Worm (Caenorhabditis elegans) whole organism, young adult: ENCODE measurements around the gene lnkn-1.
A peak's percentile ranks its signal among the peaks of the same experiment; 100 is the strongest.

Source experiments
- B0019.2 ChIP-seq: fragments of 200-800 bp; sonication (Bioruptor generic); conservative IDR thresholded peaks from 2 replicates; pipeline ENCODE4 v1.3.6; 2022; ENCODE audit warnings: missing genetic modification reagents, missing genetic modification characterization, missing compliant biosample characterization
- D2030.7 ChIP-seq: fragments of 200-800 bp; sonication (Bioruptor generic); IDR thresholded peaks from 2 replicates; pipeline ENCODE4 v1.3.6; 2022; ENCODE audit warnings: missing genetic modification reagents, missing genetic modification characterization, missing compliant biosample characterization
- F33H1.4 ChIP-seq: fragments of 200-800 bp; sonication (Bioruptor generic); IDR thresholded peaks from 2 replicates; pipeline ENCODE4 v1.3.6; 2022; ENCODE audit warnings: missing genetic modification reagents, missing genetic modification characterization, missing compliant biosample characterization
- F52B5.7 ChIP-seq: sonication (generic microtip); optimal IDR thresholded peaks from 2 replicates; lab custom pipeline; 2016; ENCODE audit warnings: mild to moderate bottlenecking, missing genetic modification characterization, missing compliant biosample characterization
- F57C9.4 ChIP-seq: sonication (generic microtip); optimal IDR thresholded peaks from 2 replicates; lab custom pipeline; 2017; ENCODE audit warnings: mild to moderate bottlenecking, missing genetic modification characterization, missing compliant biosample characterization
- Y53F4B.3 ChIP-seq: fragments of 200-800 bp; sonication (Bioruptor generic); IDR thresholded peaks from 2 replicates; pipeline ENCODE4 v1.3.6; 2022; ENCODE audit warnings: missing genetic modification reagents, missing genetic modification characterization, missing compliant biosample characterization
- Y53G8AR.9 ChIP-seq: fragments of 200-800 bp; sonication (Bioruptor generic); conservative IDR thresholded peaks from 2 replicates; pipeline ENCODE4 v1.3.6; 2022; ENCODE audit warnings: missing genetic modification reagents, missing genetic modification characterization, missing compliant biosample characterization
- Y79H2A.3 ChIP-seq: fragments of 200-800 bp; sonication (Bioruptor generic); conservative IDR thresholded peaks from 2 replicates; pipeline ENCODE4 v1.3.6; 2022; ENCODE audit warnings: missing genetic modification reagents, missing genetic modification characterization, missing compliant biosample characterization
- aptf-2 ChIP-seq: fragments of 200-800 bp; sonication (Bioruptor generic); conservative IDR thresholded peaks from 2 replicates; pipeline ENCODE4 v1.3.6; 2022; ENCODE audit warnings: missing genetic modification reagents, missing genetic modification characterization, missing compliant biosample characterization
- aptf-3 ChIP-seq: fragments of 200-800 bp; sonication (Bioruptor generic); IDR thresholded peaks from 2 replicates; pipeline ENCODE4 v1.3.6; 2022; ENCODE audit warnings: missing genetic modification characterization, missing compliant biosample characterization
- attf-6 ChIP-seq: fragments of 200-800 bp; sonication (Bioruptor generic); IDR thresholded peaks from 2 replicates; pipeline ENCODE4 v1.3.6; 2022; ENCODE audit warnings: missing genetic modification reagents, missing genetic modification characterization, missing compliant biosample characterization
- bed-2 ChIP-seq: fragments of 200-800 bp; sonication (Bioruptor generic); IDR thresholded peaks from 2 replicates; pipeline ENCODE4 v1.3.6; 2022; ENCODE audit warnings: missing genetic modification reagents, missing genetic modification characterization, missing compliant biosample characterization
- cebp-1 ChIP-seq, 2 experiments: fragments of 200-800 bp in 1 of 2; sonication (Bioruptor generic) in 1 of 2; sonication (generic microtip) in 1 of 2; IDR thresholded peaks in 1 of 2; optimal IDR thresholded peaks in 1 of 2; 2 replicates each; pipeline versions ENCODE4 v1.3.6 to Lab custom; 2017 to 2022; ENCODE audit warnings: missing compliant biosample characterization in 2 of 2, missing genetic modification characterization in 2 of 2, mild to moderate bottlenecking in 1 of 2, missing genetic modification reagents in 1 of 2, moderate library complexity in 1 of 2
- ceh-27 ChIP-seq: fragments of 200-800 bp; sonication (Bioruptor generic); optimal IDR thresholded peaks from 2 replicates; lab custom pipeline; 2018; ENCODE audit warnings: mild to moderate bottlenecking, missing genetic modification characterization, moderate library complexity, missing compliant biosample characterization
- ceh-40 ChIP-seq: fragments of 200-800 bp; sonication (Bioruptor generic); IDR thresholded peaks from 2 replicates; pipeline ENCODE4 v1.3.6; 2022; ENCODE audit warnings: missing genetic modification characterization, missing compliant biosample characterization
- ceh-91 ChIP-seq: fragments of 200-800 bp; sonication (Bioruptor generic); IDR thresholded peaks from 2 replicates; pipeline ENCODE4 v1.3.6; 2022; ENCODE audit warnings: missing genetic modification reagents, missing genetic modification characterization, missing compliant biosample characterization
- dox-1 ChIP-seq: fragments of 200-800 bp; sonication (Bioruptor generic); IDR thresholded peaks from 2 replicates; pipeline ENCODE4 v1.3.6; 2022; ENCODE audit warnings: missing genetic modification reagents, missing genetic modification characterization, missing compliant biosample characterization
- egl-18 ChIP-seq: fragments of 200-800 bp; sonication (Bioruptor generic); IDR thresholded peaks from 2 replicates; pipeline ENCODE4 v1.3.6; 2022; ENCODE audit warnings: missing genetic modification reagents, missing genetic modification characterization, missing compliant biosample characterization
- hmg-1.2 ChIP-seq: fragments of 200-800 bp; sonication (Bioruptor generic); IDR thresholded peaks from 2 replicates; pipeline ENCODE4 v1.3.6; 2022; ENCODE audit warnings: missing genetic modification reagents, missing genetic modification characterization, missing compliant biosample characterization
- hmg-20 ChIP-seq: fragments of 200-800 bp; sonication (Bioruptor generic); IDR thresholded peaks from 2 replicates; pipeline ENCODE4 v1.3.6; 2022; ENCODE audit warnings: missing genetic modification reagents, missing genetic modification characterization, missing compliant biosample characterization
- hrde-1 ChIP-seq: sonication (generic microtip); optimal IDR thresholded peaks from 2 replicates; lab custom pipeline; 2016; ENCODE audit warnings: missing genetic modification characterization, mild to moderate bottlenecking, missing compliant biosample characterization, moderate library complexity, missing genotype, missing genetic modification reagents, borderline replicate concordance
- hsf-1 ChIP-seq: fragments of 200-800 bp; sonication (Bioruptor generic); IDR thresholded peaks from 2 replicates; pipeline ENCODE4 v1.3.6; 2022; ENCODE audit warnings: missing genetic modification reagents, missing genetic modification characterization, missing compliant biosample characterization
- let-607 ChIP-seq, 2 experiments: fragments of 200-800 bp in 1 of 2; sonication (Bioruptor generic) in 1 of 2; sonication (generic microtip) in 1 of 2; optimal IDR thresholded peaks; 2 replicates each; lab custom pipeline; 2016 to 2018; ENCODE audit warnings: mild to moderate bottlenecking in 2 of 2, missing compliant biosample characterization in 2 of 2, missing genetic modification characterization in 2 of 2, moderate library complexity in 2 of 2, missing genotype in 1 of 2
- lin-35 ChIP-seq, 3 experiments: fragments of 150-350 bp in 2 of 3; sonication (generic microtip) in 1 of 3; optimal IDR thresholded peaks; 2 replicates each; lab custom pipeline; 2014 to 2018; ENCODE audit warnings: missing biosample characterization in 3 of 3, missing genetic modification characterization in 3 of 3, missing genetic modification reagents in 3 of 3
- lin-40 ChIP-seq: sonication (generic microtip); optimal IDR thresholded peaks from 2 replicates; lab custom pipeline; 2016; ENCODE audit warnings: missing genetic modification characterization, mild to moderate bottlenecking, missing compliant biosample characterization, missing genotype, missing genetic modification reagents
- madf-10 ChIP-seq: sonication (generic microtip); optimal IDR thresholded peaks from 2 replicates; lab custom pipeline; 2016; ENCODE audit warnings: mild to moderate bottlenecking, missing genetic modification characterization, missing compliant biosample characterization
- madf-6 ChIP-seq: fragments of 200-800 bp; sonication (Bioruptor generic); IDR thresholded peaks from 2 replicates; pipeline ENCODE4 v1.3.6; 2022; ENCODE audit warnings: missing genetic modification reagents, missing genetic modification characterization, missing compliant biosample characterization
- madf-8 ChIP-seq: fragments of 200-800 bp; sonication (Bioruptor generic); conservative IDR thresholded peaks from 2 replicates; pipeline ENCODE4 v1.3.6; 2022; ENCODE audit warnings: missing genetic modification reagents, missing genetic modification characterization, missing compliant biosample characterization
- mcd-1 ChIP-seq: fragments of 200-800 bp; sonication (Bioruptor generic); IDR thresholded peaks from 2 replicates; pipeline ENCODE4 v1.3.6; 2022; ENCODE audit warnings: missing genetic modification reagents, missing genetic modification characterization, missing compliant biosample characterization
- nfyb-1 ChIP-seq: fragments of 200-800 bp; sonication (Bioruptor generic); IDR thresholded peaks from 2 replicates; pipeline ENCODE4 v1.3.6; 2022; ENCODE audit warnings: missing genetic modification reagents, missing genetic modification characterization, missing compliant biosample characterization
- nhr-120 ChIP-seq: fragments of 200-800 bp; sonication (Bioruptor generic); IDR thresholded peaks from 2 replicates; pipeline ENCODE4 v1.3.6; 2022; ENCODE audit warnings: missing genetic modification characterization, missing compliant biosample characterization
- nhr-80 ChIP-seq: sonication (generic microtip); optimal IDR thresholded peaks from 2 replicates; lab custom pipeline; 2016; ENCODE audit warnings: missing genetic modification characterization, missing compliant biosample characterization
- nhr-90 ChIP-seq: sonication (generic microtip); optimal IDR thresholded peaks from 2 replicates; lab custom pipeline; 2016; ENCODE audit warnings: missing genotype, mild to moderate bottlenecking, missing genetic modification characterization, missing compliant biosample characterization
- rcor-1 ChIP-seq: fragments of 200-800 bp; sonication (Bioruptor generic); IDR thresholded peaks from 2 replicates; pipeline ENCODE4 v1.3.6; 2022; ENCODE audit warnings: missing genetic modification reagents, missing genetic modification characterization, missing compliant biosample characterization
- snpc-3.4 ChIP-seq: sonication (generic microtip); optimal IDR thresholded peaks from 2 replicates; lab custom pipeline; 2017; ENCODE audit warnings: missing genetic modification characterization, mild to moderate bottlenecking, missing compliant biosample characterization, antibody characterized with exemption, moderate library complexity, missing genotype, missing genetic modification reagents
- tlf-1 ChIP-seq: fragments of 200-800 bp; sonication (Bioruptor generic); optimal IDR thresholded peaks from 2 replicates; lab custom pipeline; 2018; ENCODE audit warnings: mild to moderate bottlenecking, missing genetic modification characterization, missing compliant biosample characterization
- xnd-1 ChIP-seq: sonication (generic microtip); optimal IDR thresholded peaks from 2 replicates; lab custom pipeline; 2016; ENCODE audit warnings: missing genotype, missing genetic modification reagents, missing genetic modification characterization, missing compliant biosample characterization
- ztf-18 ChIP-seq: sonication (generic microtip); optimal IDR thresholded peaks from 2 replicates; lab custom pipeline; 2016; ENCODE audit warnings: missing genotype, mild to moderate bottlenecking, missing genetic modification characterization, missing compliant biosample characterization
- ztf-22 ChIP-seq: fragments of 200-800 bp; sonication (Bioruptor generic); optimal IDR thresholded peaks from 2 replicates; lab custom pipeline; 2018; ENCODE audit warnings: mild to moderate bottlenecking, missing genetic modification characterization, moderate library complexity, missing compliant biosample characterization
- ztf-25 ChIP-seq: fragments of 200-800 bp; sonication (Bioruptor generic); IDR thresholded peaks from 2 replicates; pipeline ENCODE4 v1.3.6; 2022; ENCODE audit warnings: missing genetic modification reagents, missing genetic modification characterization, missing compliant biosample characterization
- ztf-26 ChIP-seq: sonication (generic microtip); optimal IDR thresholded peaks from 2 replicates; lab custom pipeline; 2017; ENCODE audit warnings: missing genetic modification characterization, missing compliant biosample characterization
- ztf-28 ChIP-seq: fragments of 200-800 bp; sonication (Bioruptor generic); IDR thresholded peaks from 2 replicates; pipeline ENCODE4 v1.3.6; 2022; ENCODE audit warnings: missing genetic modification reagents, missing genetic modification characterization, missing compliant biosample characterization

The lnkn-1 gene

ce11 chrIII:8858482-8858881 lies 31.5 kb upstream of the lnkn-1 start:
- TF ChIP-seq nhr-80: peak; percentile 62
- no peak for TF ChIP-seq F52B5.7 (tag; lab: Kevin White, UChicago)

ce11 chrIII:8860741-8861140 lies 29.3 kb upstream of the lnkn-1 start:
- 0 out of 2 replicates have a peak, but pooled peaks have one; percentile 26 for TF ChIP-seq nfyb-1 (GFP tag; lab: Robert Waterston, UW)
- peak; percentile 47; the same call in 1 of the 2 replicates for TF ChIP-seq Y53G8AR.9 (GFP tag; lab: Robert Waterston, UW)
- TF ChIP-seq madf-8 (GFP tag; lab: Robert Waterston, UW): 0 out of 2 replicates have a peak, but pooled peaks have one; percentile 48
- 0 out of 2 replicates have a peak, but pooled peaks have one; percentile 65 for TF ChIP-seq aptf-3
- TF ChIP-seq Y79H2A.3 (GFP tag; lab: Robert Waterston, UW): peak; percentile 94
- TF ChIP-seq mcd-1 (GFP tag; lab: Robert Waterston, UW): 0 out of 2 replicates have a peak, but pooled peaks have one; percentile 7
- TF ChIP-seq D2030.7 (GFP tag; lab: Robert Waterston, UW): 0 out of 2 replicates have a peak, but pooled peaks have one; percentile 26
- TF ChIP-seq ceh-91 (GFP tag; lab: Robert Waterston, UW): 0 out of 2 replicates have a peak, but pooled peaks have one; percentile 30
- TF ChIP-seq Y53F4B.3 (GFP tag; lab: Robert Waterston, UW): peak; percentile 35; the same call in 1 of the 2 replicates
- TF ChIP-seq B0019.2: peak; percentile 29; the same call in 1 of the 2 replicates
- TF ChIP-seq rcor-1: peak; percentile 27; the same call in 1 of the 2 replicates
- TF ChIP-seq ztf-25 (GFP tag; lab: Robert Waterston, UW): 0 out of 2 replicates have a peak, but pooled peaks have one; percentile 57
- peak; percentile 50; the same call in 1 of the 2 replicates for TF ChIP-seq attf-6 (GFP tag; lab: Robert Waterston, UW)
- peak; percentile 23; the same call in 1 of the 2 replicates for TF ChIP-seq F33H1.4 (GFP tag; lab: Robert Waterston, UW)
- peak; percentile 73 for TF ChIP-seq madf-6 (GFP tag; lab: Robert Waterston, UW)
- TF ChIP-seq dox-1 (GFP tag; lab: Robert Waterston, UW): peak; percentile 40
- peak; percentile 64; the same call in 1 of the 2 replicates for TF ChIP-seq hsf-1 (GFP tag; lab: Robert Waterston, UW)
- 0 out of 2 replicates have a peak, but pooled peaks have one; percentile 26 for TF ChIP-seq ceh-40 (GFP tag; lab: Robert Waterston, UW)

- TF ChIP-seq ceh-27 (no peak), ztf-28 (GFP tag; lab: Robert Waterston, UW) (no peak), madf-6 (GFP tag; lab: Robert Waterston, UW) (no peak), nhr-120 (GFP tag; lab: Robert Waterston, UW) (0 out of 2 replicates have a peak, but pooled peaks have one; percentile 85), aptf-2 (GFP tag; lab: Robert Waterston, UW) (no peak), hmg-20 (GFP tag; lab: Robert Waterston, UW) (peak; percentile 63; the same call in 1 of the 2 replicates), tlf-1 (GFP tag; lab: Kevin White, UChicago) (peak; percentile 69), hrde-1 (tag; lab: Kevin White, UChicago) (no peak), xnd-1 (tag; lab: Kevin White, UChicago) (no peak), lin-35 (GFP tag; optimal IDR thresholded peaks at IDR 0.05; lab: Kevin White, UChicago) (no peak), ceh-40 (GFP tag; lab: Robert Waterston, UW) (no peak), nhr-90 (tag; lab: Kevin White, UChicago) (peak; percentile 80), aptf-3 (no peak), snpc-3.4 (tag; lab: Kevin White, UChicago) (no peak), ztf-18 (tag; lab: Kevin White, UChicago) (peak; percentile 73), lin-40 (tag; lab: Kevin White, UChicago) (peak; percentile 55), madf-10 (tag; lab: Kevin White, UChicago) (peak; percentile 70), ztf-22 (GFP tag; lab: Kevin White, UChicago) (peak; percentile 83), let-607 (tag; optimal IDR thresholded peaks at IDR 0.05; lab: Kevin White, UChicago) (peak; percentile 47 to 87), egl-18 (no peak), ztf-26 (tag; lab: Kevin White, UChicago) (peak; percentile 87), F57C9.4 (tag; lab: Kevin White, UChicago) (no peak), bed-2 (no peak), hsf-1 (GFP tag; lab: Robert Waterston, UW) (0 out of 2 replicates have a peak, but pooled peaks have one; percentile 8), Y53F4B.3 (GFP tag; lab: Robert Waterston, UW) (no peak), rcor-1 (0 out of 2 replicates have a peak, but pooled peaks have one; percentile 24), hmg-1.2 (GFP tag; lab: Robert Waterston, UW) (peak; percentile 83), cebp-1 (GFP tag; IDR thresholded peaks at IDR 0.05; lab: Robert Waterston, UW) (peak; percentile 62), cebp-1 (tag; optimal IDR thresholded peaks at IDR 0.05; lab: Kevin White, UChicago) (peak; percentile 84)
These were observed 24.7 kb upstream of the lnkn-1 start for ce11 chrIII:8865294-8865766.
